Fruit fly (Drosophila melanogaster) whole organism, wandering third instar larva: ENCODE results near the gene CG8202.

ENCODE experiments used
- Abd-B ChIP-seq: fragments of >200 bp; optimal IDR thresholded peaks from 2 replicates; lab custom pipeline; 2017; ENCODE audit warnings: missing biosample characterization, missing genetic modification characterization
- CG32264 ChIP-seq: fragments of 200-800 bp; sonication (Bioruptor generic); optimal IDR thresholded peaks from 2 replicates; lab custom pipeline; 2016; ENCODE audit warnings: missing biosample characterization, missing genetic modification characterization
- CG9705 ChIP-seq: fragments of 200-800 bp; sonication (Bioruptor generic); optimal IDR thresholded peaks from 2 replicates; lab custom pipeline; 2018; ENCODE audit warnings: missing biosample characterization, mild to moderate bottlenecking, missing genetic modification characterization
- CrebA ChIP-seq: fragments of 200-800 bp; sonication (Bioruptor generic); optimal IDR thresholded peaks from 2 replicates; lab custom pipeline; 2016; ENCODE audit warnings: missing biosample characterization, mild to moderate bottlenecking, missing genetic modification characterization, borderline replicate concordance
- Dif ChIP-seq: fragments of 200-275, 200-300 bp; sonication (Bioruptor generic); optimal IDR thresholded peaks from 2 replicates; lab custom pipeline; 2018; ENCODE audit warnings: missing biosample characterization, missing genetic modification characterization; ENCODE audit not compliant: partially characterized antibody
- HLH106 ChIP-seq: fragments of 200-800 bp; optimal IDR thresholded peaks from 3 replicates; lab custom pipeline; 2019; ENCODE audit warnings: missing biosample characterization, mild to moderate bottlenecking, missing genetic modification characterization, moderate library complexity
- Hr78 ChIP-seq: fragments of >200 bp; optimal IDR thresholded peaks from 2 replicates; lab custom pipeline; 2017; ENCODE audit warnings: missing biosample characterization, missing genetic modification characterization
- Hr83 ChIP-seq: fragments of 200-300 bp; sonication (Bioruptor generic); optimal IDR thresholded peaks from 2 replicates; lab custom pipeline; 2016; ENCODE audit warnings: missing biosample characterization, mild to moderate bottlenecking, missing genetic modification characterization, moderate library complexity; ENCODE audit not compliant: poor library complexity, severe bottlenecking
- Jra ChIP-seq: sonication (Bioruptor generic); optimal IDR thresholded peaks from 2 replicates; lab custom pipeline; 2016; ENCODE audit warnings: missing biosample characterization, missing genetic modification characterization
- Mio ChIP-seq: sonication (Bioruptor generic); optimal IDR thresholded peaks from 2 replicates; lab custom pipeline; 2016; ENCODE audit warnings: missing biosample characterization, missing genetic modification characterization
- Myc ChIP-seq: fragments of >200 bp; optimal IDR thresholded peaks from 2 replicates; lab custom pipeline; 2017
- N ChIP-seq: fragments of >200 bp; optimal IDR thresholded peaks from 2 replicates; lab custom pipeline; 2018; ENCODE audit warnings: missing biosample characterization, missing external identifiers, missing genetic modification characterization
- OdsH ChIP-seq: fragments of 200-800 bp; sonication (Bioruptor generic); optimal IDR thresholded peaks from 2 replicates; lab custom pipeline; 2016; ENCODE audit warnings: missing biosample characterization, mild to moderate bottlenecking, missing genetic modification characterization
- Rel ChIP-seq, 2 experiments: fragments of 200-800 bp; sonication (Bioruptor generic) in 1 of 2; optimal IDR thresholded peaks; 2 replicates in 1 of 2; 3 replicates in 1 of 2; lab custom pipeline; 2016 to 2019; ENCODE audit warnings: mild to moderate bottlenecking in 2 of 2, missing biosample characterization in 2 of 2, missing genetic modification characterization in 2 of 2, moderate library complexity in 1 of 2
- Sp1 ChIP-seq: fragments of 200-800 bp; sonication (Bioruptor generic); optimal IDR thresholded peaks from 3 replicates; lab custom pipeline; 2019; ENCODE audit warnings: missing biosample characterization, mild to moderate bottlenecking, missing genetic modification characterization, moderate library complexity
- br ChIP-seq: fragments of 200-800 bp; sonication (Bioruptor generic); optimal IDR thresholded peaks from 2 replicates; lab custom pipeline; 2016; ENCODE audit warnings: missing biosample characterization, missing genetic modification characterization
- brk ChIP-seq: fragments of 200-800 bp; sonication (Bioruptor generic); optimal IDR thresholded peaks from 2 replicates; lab custom pipeline; 2016; ENCODE audit warnings: missing biosample characterization, mild to moderate bottlenecking, missing genetic modification characterization
- dl ChIP-seq, 2 experiments: fragments of 175-275, 200-275 bp in 1 of 2; fragments of 200-275 bp in 1 of 2; sonication (Bioruptor generic); optimal IDR thresholded peaks; lab custom pipeline; 2018; ENCODE audit warnings: mild to moderate bottlenecking in 2 of 2, missing biosample characterization in 2 of 2, missing genetic modification characterization in 2 of 2, moderate library complexity in 2 of 2; ENCODE audit not compliant: partially characterized antibody in 2 of 2, insufficient read depth in 1 of 2
- dmrt93B ChIP-seq: fragments of 200-800 bp; sonication (Bioruptor generic); optimal IDR thresholded peaks from 2 replicates; lab custom pipeline; 2018; ENCODE audit warnings: missing biosample characterization, mild to moderate bottlenecking, missing genetic modification characterization
- dsf ChIP-seq: sonication (Bioruptor generic); optimal IDR thresholded peaks from 2 replicates; lab custom pipeline; 2016; ENCODE audit warnings: missing biosample characterization, missing genetic modification characterization, borderline replicate concordance
- ey ChIP-seq: fragments of 200-800 bp; sonication (Bioruptor generic); optimal IDR thresholded peaks from 2 replicates; lab custom pipeline; 2016; ENCODE audit warnings: missing biosample characterization, missing genetic modification characterization
- foxo ChIP-seq, 2 experiments: fragments of 200-800 bp; sonication (Bioruptor generic); optimal IDR thresholded peaks; 2 replicates in 1 of 2; 3 replicates in 1 of 2; lab custom pipeline; 2016 to 2017; ENCODE audit warnings: missing biosample characterization in 2 of 2, missing genetic modification characterization in 2 of 2
- fru ChIP-seq: fragments of 200-800 bp; sonication (Bioruptor generic); optimal IDR thresholded peaks from 3 replicates; lab custom pipeline; 2016; ENCODE audit warnings: missing biosample characterization, mild to moderate bottlenecking, missing genetic modification characterization
- jim ChIP-seq: fragments of 175-275, 200-325 bp; sonication (Bioruptor generic); optimal IDR thresholded peaks from 2 replicates; lab custom pipeline; 2016; ENCODE audit warnings: missing biosample characterization, mild to moderate bottlenecking, missing genetic modification characterization
- lola ChIP-seq: fragments of >200 bp; optimal IDR thresholded peaks from 2 replicates; lab custom pipeline; 2017; ENCODE audit warnings: missing biosample characterization, missing genetic modification characterization
- pan ChIP-seq: fragments of >200 bp; optimal IDR thresholded peaks from 2 replicates; lab custom pipeline; 2017
- psq ChIP-seq: fragments of 200-800 bp; sonication (Bioruptor generic); optimal IDR thresholded peaks from 3 replicates; lab custom pipeline; 2017; ENCODE audit warnings: missing biosample characterization, mild to moderate bottlenecking, missing genetic modification characterization, moderate library complexity
- rgr ChIP-seq: fragments of 200-800 bp; sonication (Bioruptor generic); optimal IDR thresholded peaks from 3 replicates; lab custom pipeline; 2016; ENCODE audit warnings: missing biosample characterization, mild to moderate bottlenecking, missing genetic modification characterization
- sage ChIP-seq: fragments of 200-800 bp; sonication (Bioruptor generic); optimal IDR thresholded peaks from 2 replicates; lab custom pipeline; 2016; ENCODE audit warnings: missing biosample characterization, mild to moderate bottlenecking, missing genetic modification characterization
- sv ChIP-seq: fragments of 200-800 bp; sonication (Bioruptor generic); optimal IDR thresholded peaks from 3 replicates; lab custom pipeline; 2016; ENCODE audit warnings: missing biosample characterization, missing genetic modification characterization
- tai ChIP-seq: sonication (Bioruptor generic); optimal IDR thresholded peaks from 2 replicates; lab custom pipeline; 2016; ENCODE audit warnings: missing biosample characterization, missing genetic modification characterization
- woc ChIP-seq: sonication (Bioruptor generic); optimal IDR thresholded peaks from 2 replicates; lab custom pipeline; 2016; ENCODE audit warnings: missing biosample characterization, mild to moderate bottlenecking, missing genetic modification characterization

CG8202 gene

DNA sequence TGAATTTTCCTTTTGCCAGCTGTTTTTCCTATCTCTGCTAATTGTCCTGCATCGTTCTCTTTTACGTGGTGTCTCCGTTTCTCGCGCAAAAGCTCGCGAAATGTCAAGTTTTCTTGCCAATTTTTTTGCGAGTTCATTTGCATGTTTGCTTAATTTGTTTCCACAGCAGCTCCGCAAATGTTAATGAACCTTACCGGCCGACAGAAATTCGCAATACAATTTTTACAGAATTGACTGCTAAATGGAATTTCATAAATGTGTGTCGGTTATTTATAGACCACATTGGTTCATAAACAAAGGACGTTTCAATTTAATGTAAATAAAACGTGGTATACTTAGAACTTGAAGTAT lies 16.9 kb downstream of the CG8202 start:
- peak; percentile 52 for TF ChIP-seq rgr (GFP tag; lab: Kevin White, UChicago)
- TF ChIP-seq OdsH = no peak
- peak; percentile 86 for TF ChIP-seq Hr83 (GFP tag; lab: Kevin White, UChicago)

DNA sequence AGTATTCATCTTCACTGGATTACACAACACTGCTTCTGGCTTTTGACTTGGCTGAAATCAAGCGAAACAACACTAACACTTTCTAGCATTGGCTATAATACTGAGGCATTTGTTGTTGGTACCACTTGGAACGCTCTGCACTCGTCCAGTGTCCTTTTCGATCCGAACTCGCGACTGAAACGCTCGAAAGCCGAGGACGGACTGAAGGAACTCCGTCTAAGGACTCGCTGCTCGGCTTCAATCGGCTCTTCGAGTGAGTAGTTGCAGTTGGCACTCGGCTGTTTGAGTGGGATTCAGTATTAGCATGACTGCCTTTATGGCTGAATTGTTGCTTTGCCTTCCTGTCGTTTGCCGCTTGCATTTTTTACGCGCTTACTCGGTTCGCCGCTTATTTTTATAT lies 36.1 kb downstream of the CG8202 start, which contains the start of the genes CG34135 and CG11768:
Gene CG34135 (minus strand): TSS at position 194 of the 400 bp plus-strand sequence.
Gene CG11768 (minus strand): TSS at position 203 of the 400 bp plus-strand sequence.
- TF ChIP-seq pan (no peak), Dif (GFP tag; lab: Kevin White, UChicago) (no peak), dmrt93B (GFP tag; lab: Kevin White, UChicago) (no peak), sage (GFP tag; lab: Kevin White, UChicago) (no peak), br (GFP tag; lab: Kevin White, UChicago) (no peak), fru (no peak), N (GFP tag; lab: Kevin White, UChicago) (no peak), Jra (GFP tag; lab: Kevin White, UChicago) (no peak), Rel (GFP tag; optimal IDR thresholded peaks at IDR 0.05; lab: Kevin White, UChicago) (no peak), Rel (tag; optimal IDR thresholded peaks at IDR 0.05; lab: Kevin White, UChicago) (no peak), psq (GFP tag; lab: Kevin White, UChicago) (no peak), tai (GFP tag; lab: Kevin White, UChicago) (no peak), jim (no peak), Sp1 (GFP tag; lab: Kevin White, UChicago) (no peak), dl (GFP tag; optimal IDR thresholded peaks at IDR 0.05; lab: Kevin White, UChicago; ENCODE audit: insufficient read depth in 1 of 2, partially characterized antibody in 2 of 2) (no peak), CG32264 (no peak), ey (no peak)

DNA sequence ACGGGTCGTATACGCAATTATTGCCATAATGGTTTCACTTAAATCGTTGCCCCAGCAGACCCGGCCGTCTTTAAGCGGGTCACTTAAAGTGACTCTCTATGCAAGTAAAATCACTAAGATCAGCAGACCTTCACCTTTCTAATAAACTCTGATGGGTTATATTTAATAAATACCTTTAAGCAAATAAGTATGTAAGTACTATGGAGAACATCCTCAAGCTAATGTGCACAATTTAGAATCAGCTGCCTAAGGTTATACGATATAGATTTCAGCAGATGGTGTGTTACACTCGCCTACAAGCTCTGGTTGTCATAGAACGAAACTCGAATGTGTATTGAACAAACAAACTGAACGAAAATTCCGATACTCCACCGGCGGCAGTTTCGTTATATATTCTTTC lies 37.2 kb downstream of the CG8202 start, which contains the start of gene CG8236:
Gene CG8236 (plus strand): TSS at position 301 of the 400 bp plus-strand sequence.
- no peak for TF ChIP-seq Myc (lab: Kevin White, UChicago)
- TF ChIP-seq CG9705 = no peak
- TF ChIP-seq foxo (GFP tag; optimal IDR thresholded peaks at IDR 0.05; lab: Kevin White, UChicago) = no peak
- no peak for TF ChIP-seq Hr78 (GFP tag; lab: Kevin White, UChicago)
- no peak for TF ChIP-seq Mio (GFP tag; lab: Kevin White, UChicago)
- TF ChIP-seq CrebA (GFP tag; lab: Kevin White, UChicago) = no peak
- no peak for TF ChIP-seq rgr (GFP tag; lab: Kevin White, UChicago)
- no peak for TF ChIP-seq brk

DNA sequence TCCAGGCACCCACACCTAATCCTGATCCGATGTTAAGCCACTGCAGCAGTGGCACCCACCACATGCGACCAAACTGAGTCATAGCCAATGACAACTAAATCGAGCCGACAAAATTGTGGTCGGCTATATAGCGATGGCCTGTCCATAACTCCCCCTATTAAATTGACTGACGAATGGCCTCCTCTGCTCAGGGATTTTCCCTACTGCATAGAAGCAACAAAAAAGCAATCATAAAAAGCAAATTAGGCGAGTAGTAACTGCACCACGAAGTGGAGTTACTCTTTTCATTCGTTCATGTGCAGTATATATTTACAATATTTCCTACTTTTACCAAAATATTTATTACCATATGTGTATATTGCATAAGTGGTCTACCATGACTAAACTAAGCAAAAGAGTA lies 40.7 kb downstream of the CG8202 start, which contains the start of gene CG13318:
Gene CG13318 (minus strand): TSS at position 101 of the 400 bp plus-strand sequence.
- TF ChIP-seq fru (no peak), sage (GFP tag; lab: Kevin White, UChicago) (no peak), psq (GFP tag; lab: Kevin White, UChicago) (no peak), CG9705 (no peak), sv (GFP tag; lab: Kevin White, UChicago) (no peak), Mio (GFP tag; lab: Kevin White, UChicago) (no peak), woc (GFP tag; lab: Kevin White, UChicago) (no peak), tai (GFP tag; lab: Kevin White, UChicago) (no peak), HLH106 (tag; lab: Kevin White, UChicago) (no peak), Myc (lab: Kevin White, UChicago) (no peak), br (GFP tag; lab: Kevin White, UChicago) (no peak), CG32264 (no peak), Abd-B (GFP tag; lab: Kevin White, UChicago) (no peak), dsf (no peak), lola (GFP tag; lab: Kevin White, UChicago) (no peak)

DNA sequence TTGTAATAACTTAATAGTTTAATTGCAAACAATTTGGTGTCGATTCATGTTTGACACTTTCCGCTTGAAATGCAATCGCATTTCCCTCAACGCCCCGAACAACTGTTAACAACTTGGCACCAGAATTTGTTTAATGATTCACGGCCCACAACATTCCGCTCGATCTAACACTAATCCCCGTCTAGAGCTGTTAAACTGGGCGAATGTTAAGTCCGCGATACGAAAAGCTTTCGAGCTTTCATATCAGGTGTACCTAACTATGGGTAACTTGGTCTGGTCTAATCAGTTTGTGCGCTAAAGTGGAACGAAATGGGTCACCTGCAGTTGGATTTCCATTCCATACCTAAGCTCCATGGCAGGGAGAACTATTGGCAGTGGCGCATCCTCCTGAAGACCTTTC lies 41.2 kb downstream of the CG8202 start, which contains the start of gene CG34301:
Gene CG34301 (plus strand): TSS at position 301 of the 400 bp plus-strand sequence.
- TF ChIP-seq rgr (GFP tag; lab: Kevin White, UChicago) = no peak
- no peak for TF ChIP-seq Jra (GFP tag; lab: Kevin White, UChicago)
- TF ChIP-seq Myc (lab: Kevin White, UChicago) = no peak
